Worm (Caenorhabditis elegans) whole organism, L1 larva: Measurements from ENCODE around the gene srbc-71.

ENCODE experiments used
- C16A3.4 ChIP-seq: fragments of 150-350 bp; optimal IDR thresholded peaks from 2 replicates; lab custom pipeline; 2014; ENCODE audit warnings: missing biosample characterization, missing genetic modification characterization
- C34B4.2 ChIP-seq: sonication (generic microtip); optimal IDR thresholded peaks from 2 replicates; lab custom pipeline; 2017; ENCODE audit warnings: mild to moderate bottlenecking, missing genetic modification characterization, missing compliant biosample characterization
- F16B12.6 ChIP-seq: fragments of 150-350 bp; optimal IDR thresholded peaks from 2 replicates; lab custom pipeline; 2014; ENCODE audit warnings: missing biosample characterization, missing genetic modification characterization
- Y116A8C.19 ChIP-seq: sonication (generic microtip); optimal IDR thresholded peaks from 2 replicates; lab custom pipeline; 2016; ENCODE audit warnings: missing compliant biosample characterization, missing genetic modification characterization, borderline replicate concordance
- alr-1 ChIP-seq: fragments of 200-800 bp; sonication (Bioruptor generic); optimal IDR thresholded peaks from 2 replicates; lab custom pipeline; 2018; ENCODE audit warnings: borderline replicate concordance, mild to moderate bottlenecking, missing genetic modification characterization, missing compliant biosample characterization
- blmp-1 ChIP-seq: fragments of 150-350 bp; optimal IDR thresholded peaks from 2 replicates; lab custom pipeline; 2014; ENCODE audit warnings: missing biosample characterization, missing genetic modification characterization
- ceh-63 ChIP-seq: fragments of 200-800 bp; sonication (Bioruptor generic); optimal IDR thresholded peaks from 2 replicates; lab custom pipeline; 2018; ENCODE audit warnings: mild to moderate bottlenecking, missing genetic modification characterization, missing compliant biosample characterization
- ceh-8 ChIP-seq: fragments of 200-800 bp; sonication (Bioruptor generic); optimal IDR thresholded peaks from 2 replicates; lab custom pipeline; 2018; ENCODE audit warnings: mild to moderate bottlenecking, missing genetic modification characterization, moderate library complexity, missing compliant biosample characterization
- ceh-82 ChIP-seq, 3 experiments: fragments of 150-350 bp in 1 of 3; sonication (generic microtip) in 2 of 3; optimal IDR thresholded peaks; 2 replicates each; lab custom pipeline; 2014 to 2017; ENCODE audit warnings: missing biosample characterization in 3 of 3, missing genetic modification characterization in 3 of 3
- dsc-1 ChIP-seq: sonication (generic microtip); optimal IDR thresholded peaks from 2 replicates; lab custom pipeline; 2016; ENCODE audit warnings: mild to moderate bottlenecking, missing genetic modification characterization, missing compliant biosample characterization
- efl-1 ChIP-seq, 4 experiments: fragments of 150-350 bp; optimal IDR thresholded peaks in 3 of 4; peaks in 1 of 4; 1 replicate in 1 of 4; 2 replicates in 3 of 4; lab custom pipeline; 2014; ENCODE audit warnings: missing biosample characterization in 2 of 4, missing genetic modification characterization in 2 of 4, missing genetic modification reagents in 2 of 4
- egl-27 ChIP-seq, 2 experiments: fragments of 150-350 bp in 1 of 2; sonication (generic microtip); optimal IDR thresholded peaks; 3 replicates each; lab custom pipeline; 2017 to 2018; ENCODE audit warnings: missing biosample characterization in 2 of 2, missing genetic modification characterization in 2 of 2, missing genetic modification reagents in 2 of 2
- elt-3 ChIP-seq, 6 experiments: fragments of 150-350 bp in 1 of 6; sonication (generic microtip); optimal IDR thresholded peaks; 2 replicates each; lab custom pipeline; 2017 to 2018; ENCODE audit warnings: missing biosample characterization in 6 of 6, missing genetic modification characterization in 6 of 6, inconsistent platforms in 1 of 6
- ets-5 ChIP-seq: fragments of 200-800 bp; sonication (Bioruptor generic); IDR thresholded peaks from 2 replicates; pipeline ENCODE4 v1.3.6; 2022; ENCODE audit warnings: missing genetic modification characterization, missing compliant biosample characterization
- fkh-10 ChIP-seq: sonication (generic microtip); optimal IDR thresholded peaks from 2 replicates; lab custom pipeline; 2017; ENCODE audit warnings: missing biosample characterization, missing genetic modification reagents, missing genetic modification characterization
- hpl-2 ChIP-seq: fragments of 150-350 bp; optimal IDR thresholded peaks from 2 replicates; lab custom pipeline; 2014; ENCODE audit warnings: missing biosample characterization, missing genetic modification reagents, missing genetic modification characterization
- irx-1 ChIP-seq: sonication (generic microtip); optimal IDR thresholded peaks from 2 replicates; lab custom pipeline; 2016; ENCODE audit warnings: missing genetic modification characterization, missing compliant biosample characterization
- lin-14 ChIP-seq: fragments of 200-800 bp; sonication (Bioruptor generic); optimal IDR thresholded peaks from 2 replicates; lab custom pipeline; 2018; ENCODE audit warnings: mild to moderate bottlenecking, missing genetic modification characterization, moderate library complexity, missing compliant biosample characterization
- lin-35 ChIP-seq, 2 experiments: fragments of 150-350 bp; optimal IDR thresholded peaks; 2 replicates each; lab custom pipeline; 2014; ENCODE audit warnings: missing biosample characterization in 2 of 2, missing genetic modification characterization in 2 of 2, missing genetic modification reagents in 2 of 2
- lin-39 ChIP-seq: fragments of 150-350 bp; optimal IDR thresholded peaks from 2 replicates; lab custom pipeline; 2014; ENCODE audit warnings: missing biosample characterization, missing genetic modification reagents, missing genetic modification characterization
- lsy-2 ChIP-seq, 2 experiments: fragments of 150-350 bp; optimal IDR thresholded peaks; 2 replicates each; lab custom pipeline; 2014; ENCODE audit warnings: missing biosample characterization in 2 of 2, missing genetic modification characterization in 2 of 2
- mdl-1 ChIP-seq, 2 experiments: fragments of 150-350 bp; optimal IDR thresholded peaks; 2 replicates each; lab custom pipeline; 2014 to 2017; ENCODE audit warnings: missing biosample characterization in 2 of 2, missing genetic modification characterization in 2 of 2, inconsistent platforms in 1 of 2
- mef-2 ChIP-seq: fragments of 150-350 bp; optimal IDR thresholded peaks from 2 replicates; lab custom pipeline; 2014; ENCODE audit warnings: missing biosample characterization, missing genetic modification characterization
- mep-1 ChIP-seq: fragments of 150-350 bp; optimal IDR thresholded peaks from 2 replicates; lab custom pipeline; 2014; ENCODE audit warnings: missing biosample characterization, missing genetic modification characterization
- nhr-20 ChIP-seq: sonication (generic microtip); optimal IDR thresholded peaks from 2 replicates; lab custom pipeline; 2016; ENCODE audit warnings: mild to moderate bottlenecking, missing genetic modification characterization, missing compliant biosample characterization
- nhr-28 ChIP-seq: fragments of 150-350 bp; optimal IDR thresholded peaks from 2 replicates; lab custom pipeline; 2014; ENCODE audit warnings: missing biosample characterization, missing genetic modification characterization
- nhr-71 ChIP-seq: sonication (generic microtip); optimal IDR thresholded peaks from 2 replicates; lab custom pipeline; 2016; ENCODE audit warnings: mild to moderate bottlenecking, missing genetic modification characterization, moderate library complexity, missing compliant biosample characterization
- nhr-76 ChIP-seq: sonication (generic microtip); optimal IDR thresholded peaks from 2 replicates; lab custom pipeline; 2017; ENCODE audit warnings: missing biosample characterization, missing genetic modification characterization
- nhr-85 ChIP-seq: sonication (generic microtip); peaks from one replicate; lab custom pipeline; 2016; ENCODE audit warnings: missing genetic modification characterization, inconsistent platforms, missing compliant biosample characterization
- nhr-90 ChIP-seq: sonication (generic microtip); optimal IDR thresholded peaks from 2 replicates; lab custom pipeline; 2016; ENCODE audit warnings: mild to moderate bottlenecking, missing genetic modification characterization, missing compliant biosample characterization; ENCODE audit not compliant: poor library complexity
- skn-1 ChIP-seq: fragments of 150-350 bp; optimal IDR thresholded peaks from 2 replicates; lab custom pipeline; 2014; ENCODE audit warnings: missing biosample characterization, missing genetic modification characterization
- snpc-4 ChIP-seq: fragments of 150-350 bp; optimal IDR thresholded peaks from 2 replicates; lab custom pipeline; 2014; ENCODE audit warnings: missing biosample characterization, missing genetic modification characterization
- snu-23 ChIP-seq: sonication (generic microtip); optimal IDR thresholded peaks from 2 replicates; lab custom pipeline; 2016; ENCODE audit warnings: missing genetic modification characterization, missing compliant biosample characterization
- swsn-7 ChIP-seq: sonication (generic microtip); optimal IDR thresholded peaks from 2 replicates; lab custom pipeline; 2016; ENCODE audit warnings: missing genetic modification characterization, missing compliant biosample characterization
- unc-62 ChIP-seq: fragments of 150-350 bp; optimal IDR thresholded peaks from 2 replicates; lab custom pipeline; 2014; ENCODE audit warnings: missing biosample characterization, missing genetic modification reagents, missing genetic modification characterization
- unc-98 ChIP-seq: fragments of 200-800 bp; sonication (Bioruptor generic); IDR thresholded peaks from 2 replicates; pipeline ENCODE4 v1.3.6; 2022; ENCODE audit warnings: missing genetic modification characterization, missing compliant biosample characterization
- xbp-1 ChIP-seq: sonication (generic microtip); optimal IDR thresholded peaks from 2 replicates; lab custom pipeline; 2016; ENCODE audit warnings: missing genetic modification characterization, missing compliant biosample characterization
- ztf-11 ChIP-seq, 2 experiments: sonication (generic microtip); optimal IDR thresholded peaks; 2 replicates each; lab custom pipeline; 2016 to 2017; ENCODE audit warnings: missing genetic modification characterization in 2 of 2, missing biosample characterization in 1 of 2, missing compliant biosample characterization in 1 of 2
- ztf-4 ChIP-seq: fragments of 150-350 bp; optimal IDR thresholded peaks from 2 replicates; lab custom pipeline; 2014; ENCODE audit warnings: missing biosample characterization, missing genetic modification characterization

Gene srbc-71

DNA sequence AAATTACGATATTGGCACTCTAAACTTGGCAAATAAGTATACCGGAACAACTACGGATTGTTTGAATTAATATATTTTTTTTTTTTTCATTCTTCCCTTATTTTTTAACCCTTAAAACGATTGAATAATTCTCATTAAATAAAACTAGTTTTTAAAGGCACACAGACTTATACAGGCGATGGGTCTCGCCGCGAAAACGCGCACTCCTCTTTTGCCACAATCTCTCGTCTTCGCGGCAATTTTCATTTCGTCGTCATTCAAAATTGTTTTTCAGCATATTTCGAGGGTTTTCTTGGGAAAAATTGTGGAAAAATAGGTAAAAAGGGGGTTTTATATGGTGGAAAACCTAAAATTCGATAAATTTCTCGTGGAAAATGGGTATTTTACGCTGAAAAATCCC, 21.6 kb upstream of the srbc-71 start (continued):
- TF ChIP-seq ceh-82 (tag; optimal IDR thresholded peaks at IDR 0.05; lab: Kevin White, UChicago) (peak; percentile 36 to 54 (median 52)), efl-1 (optimal IDR thresholded peaks at IDR 0.05; lab: Kevin White, UChicago) (peak; percentile 83 to 85), efl-1 (GFP tag; optimal IDR thresholded peaks at IDR 0.05 in 1 of 2; lab: Kevin White, UChicago) (peak; percentile 82 to 98), lin-35 (GFP tag; optimal IDR thresholded peaks at IDR 0.05; lab: Kevin White, UChicago) (peak; percentile 76 to 85), mdl-1 (tag; optimal IDR thresholded peaks at IDR 0.05; lab: Kevin White, UChicago) (peak in 1 of 2 experiments; percentile 19), egl-27 (tag; optimal IDR thresholded peaks at IDR 0.05; lab: Kevin White, UChicago) (no peak), F16B12.6 (tag; lab: Kevin White, UChicago) (peak; percentile 33), C34B4.2 (tag; lab: Kevin White, UChicago) (no peak), snu-23 (GFP tag; lab: Kevin White, UChicago) (peak; percentile 78), C16A3.4 (tag; lab: Kevin White, UChicago) (peak; percentile 25), hpl-2 (GFP tag; lab: Kevin White, UChicago) (no peak), snpc-4 (tag; lab: Kevin White, UChicago) (peak; percentile 40), xbp-1 (peak; percentile 53), lin-14 (GFP tag; lab: Kevin White, UChicago) (peak; percentile 35), dsc-1 (tag; lab: Kevin White, UChicago) (peak; percentile 66), swsn-7 (peak; percentile 67), mep-1 (tag; lab: Kevin White, UChicago) (peak; percentile 75), nhr-20 (tag; lab: Kevin White, UChicago) (peak; percentile 59), lsy-2 (tag; optimal IDR thresholded peaks at IDR 0.05; lab: Kevin White, UChicago) (peak; percentile 73 to 85)

DNA sequence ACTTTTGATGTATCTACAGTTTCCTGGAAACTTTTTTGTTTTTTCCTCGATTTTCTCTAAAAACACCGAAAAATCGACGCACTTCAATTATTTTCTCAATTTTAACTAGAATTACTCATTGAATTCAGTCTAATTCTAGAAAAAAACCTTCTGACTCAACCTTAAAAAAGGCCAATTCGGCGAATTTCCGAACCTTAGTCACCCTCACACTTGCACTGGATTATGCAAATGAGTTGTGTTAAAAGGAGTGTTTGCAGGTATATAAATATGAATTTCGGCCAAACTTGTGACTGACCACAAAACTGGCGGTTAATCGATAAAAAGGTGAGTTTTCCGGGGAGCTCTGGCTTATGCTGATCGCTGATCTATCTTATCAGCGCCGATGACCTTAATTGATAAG, 20.7 kb upstream of the srbc-71 start, which contains the start of gene ttr-20:
TSS of gene ttr-20 (plus strand) at position 301 of the 400 bp plus-strand sequence.
- no peak for TF ChIP-seq lin-35 (GFP tag; optimal IDR thresholded peaks at IDR 0.05; lab: Kevin White, UChicago)
- peak; percentile 7 for TF ChIP-seq nhr-85

ce11 chrIV:4244510-4244909, 18.8 kb upstream of the srbc-71 start, which contains the start of gene col-34:
Gene col-34, minus strand, starts transcription at chrIV:4244610.
- TF ChIP-seq hpl-2 (GFP tag; lab: Kevin White, UChicago), result no peak
- no peak for TF ChIP-seq ets-5 (GFP tag; lab: Robert Waterston, UW)
- TF ChIP-seq ceh-63, result no peak
- no peak for TF ChIP-seq egl-27 (tag; optimal IDR thresholded peaks at IDR 0.05; lab: Kevin White, UChicago)
- peak; percentile 15 for TF ChIP-seq blmp-1 (tag; lab: Kevin White, UChicago)

ce11 chrIV:4243830-4244406, 18.2 kb upstream of the srbc-71 start:
- TF ChIP-seq efl-1 (optimal IDR thresholded peaks at IDR 0.05; lab: Kevin White, UChicago), result no peak
- TF ChIP-seq efl-1 (GFP tag; optimal IDR thresholded peaks at IDR 0.05 in 1 of 2; lab: Kevin White, UChicago), result peak in 1 of 2 experiments; percentile 78
- no peak for TF ChIP-seq unc-62 (GFP tag; lab: Kevin White, UChicago)
- peak; percentile 70 for TF ChIP-seq ceh-8 (GFP tag; lab: Kevin White, UChicago)

ce11 chrIV:4236671-4237070, 10.9 kb upstream of the srbc-71 start:
- TF ChIP-seq fkh-10, result no peak
- TF ChIP-seq ztf-4, result peak; percentile 59
- no peak for TF ChIP-seq skn-1 (tag; lab: Kevin White, UChicago)
- no peak for TF ChIP-seq nhr-90
- no peak for TF ChIP-seq unc-98
- peak; percentile 79 for TF ChIP-seq blmp-1 (tag; lab: Kevin White, UChicago)

DNA sequence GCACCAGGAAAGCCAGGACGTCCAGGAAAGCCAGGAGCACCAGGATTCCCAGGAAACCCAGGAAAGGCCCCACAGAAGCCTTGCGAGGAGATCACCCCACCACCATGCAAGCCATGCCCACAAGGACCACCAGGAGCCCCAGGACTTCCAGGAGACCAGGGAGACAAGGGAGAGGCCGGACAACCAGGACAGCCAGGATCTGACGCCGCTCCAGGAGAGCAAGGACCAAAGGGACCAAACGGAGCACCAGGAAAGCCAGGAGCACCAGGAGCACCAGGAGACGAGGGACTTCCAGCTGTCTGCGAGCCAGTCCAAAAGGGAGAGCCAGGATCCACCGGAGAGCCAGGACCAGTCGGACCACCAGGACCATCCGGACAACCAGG, 10.3 kb upstream of the srbc-71 start:
- no peak for TF ChIP-seq ceh-82 (tag; optimal IDR thresholded peaks at IDR 0.05; lab: Kevin White, UChicago)
- no peak for TF ChIP-seq snpc-4 (tag; lab: Kevin White, UChicago)
- TF ChIP-seq irx-1 (tag; lab: Kevin White, UChicago), result no peak
- TF ChIP-seq nhr-28 (tag; lab: Kevin White, UChicago), result no peak
- TF ChIP-seq xbp-1, result no peak
- TF ChIP-seq Y116A8C.19, result no peak
- no peak for TF ChIP-seq lin-39
- TF ChIP-seq blmp-1 (tag; lab: Kevin White, UChicago), result no peak
- no peak for TF ChIP-seq unc-62 (GFP tag; lab: Kevin White, UChicago)
- no peak for TF ChIP-seq ztf-4
- TF ChIP-seq C34B4.2 (tag; lab: Kevin White, UChicago), result no peak
- no peak for TF ChIP-seq alr-1
- no peak for TF ChIP-seq lin-14 (GFP tag; lab: Kevin White, UChicago)
- no peak for TF ChIP-seq nhr-71
- TF ChIP-seq ztf-11 (tag; optimal IDR thresholded peaks at IDR 0.05; lab: Kevin White, UChicago), result no peak
- no peak for TF ChIP-seq ceh-63
- no peak for TF ChIP-seq nhr-76 (tag; lab: Kevin White, UChicago)
- TF ChIP-seq elt-3 (tag; optimal IDR thresholded peaks at IDR 0.05; lab: Kevin White, UChicago), result no peak
- TF ChIP-seq nhr-90, result no peak
- no peak for TF ChIP-seq mef-2 (tag; lab: Kevin White, UChicago)
- TF ChIP-seq, all 84 proteins: peak for 0
